Worm (Caenorhabditis elegans): ENCODE data around the gene F14H8.2.

DNA sequence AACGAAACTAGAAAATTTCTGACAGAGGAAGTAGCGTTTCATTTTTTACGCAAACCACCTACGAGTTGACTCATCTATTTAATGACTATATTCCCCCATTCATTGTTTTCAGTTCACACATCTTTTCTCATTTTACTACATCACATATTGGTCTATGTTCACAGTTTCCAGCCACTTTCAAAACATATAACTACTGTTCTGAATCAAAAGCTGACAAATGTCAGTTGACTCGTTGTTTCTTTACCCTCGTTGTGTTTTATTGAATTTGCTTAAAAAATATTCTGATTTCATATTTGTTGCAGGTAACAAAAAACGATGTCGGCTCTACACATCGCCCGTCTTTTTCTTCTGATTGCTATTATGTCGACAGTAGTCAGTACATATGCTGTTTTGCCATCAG is 49.0 kb downstream of the F14H8.2 start, which contains the start of gene nlp-59:
- TF ChIP-seq elt-1 (tag; optimal IDR thresholded peaks at IDR 0.05; ENCODE audit: borderline replicate concordance, insufficient read depth) (no peak), elt-3 (tag; optimal IDR thresholded peaks at IDR 0.05) (no peak), snpc-4 (tag; optimal IDR thresholded peaks at IDR 0.05) (no peak), pha-4 (tag; optimal IDR thresholded peaks at IDR 0.05) (no peak), drap-1 (GFP tag; optimal IDR thresholded peaks at IDR 0.05) (no peak), lsy-2 (tag; optimal IDR thresholded peaks at IDR 0.05) (no peak), nhr-237 (tag; optimal IDR thresholded peaks at IDR 0.05) (no peak), zip-8 (tag; optimal IDR thresholded peaks at IDR 0.05) (no peak), unc-120 (tag; optimal IDR thresholded peaks at IDR 0.05; ENCODE audit: poor library complexity, severe bottlenecking) (no peak), nhr-12 (tag; optimal IDR thresholded peaks at IDR 0.05) (no peak), flh-1 (GFP tag; optimal IDR thresholded peaks at IDR 0.05) (no peak), ces-1 (GFP tag; optimal IDR thresholded peaks at IDR 0.05) (no peak)
